Fruit fly (Drosophila melanogaster) whole organism, embryonic: ENCODE results near the gene Nup153.

Source experiments
- Ada2b ChIP-seq: fragments of 200-800 bp; sonication (Bioruptor generic); IDR thresholded peaks from 2 replicates; pipeline ENCODE4 v1.3.6; 2022; ENCODE audit warnings: missing biosample characterization, missing genetic modification characterization
- B-H2 ChIP-seq: fragments of 200-800 bp; sonication (Bioruptor generic); optimal IDR thresholded peaks from 2 replicates; lab custom pipeline; 2018; ENCODE audit warnings: missing biosample characterization, mild to moderate bottlenecking, missing genetic modification characterization
- CG10431 ChIP-seq: fragments of 200-800 bp; sonication (Bioruptor generic); optimal IDR thresholded peaks from 3 replicates; lab custom pipeline; 2018; ENCODE audit warnings: missing biosample characterization, mild to moderate bottlenecking, missing genetic modification characterization
- CG13624 ChIP-seq: fragments of 200-800 bp; sonication (Bioruptor generic); optimal IDR thresholded peaks from 2 replicates; lab custom pipeline; 2016; ENCODE audit warnings: missing biosample characterization, missing genetic modification characterization
- CG14710 ChIP-seq: fragments of 200-800 bp; sonication (Bioruptor generic); optimal IDR thresholded peaks from 3 replicates; lab custom pipeline; 2019; ENCODE audit warnings: missing biosample characterization, mild to moderate bottlenecking, missing genetic modification characterization, moderate library complexity
- CG15514 ChIP-seq: fragments of 200-800 bp; sonication (Bioruptor generic); optimal IDR thresholded peaks from 3 replicates; lab custom pipeline; 2017; ENCODE audit warnings: missing biosample characterization, missing genetic modification characterization, mild to moderate bottlenecking, moderate library complexity, missing genetic modification reagents
- CG1647 ChIP-seq: fragments of 200-800 bp; sonication (Bioruptor generic); optimal IDR thresholded peaks from 3 replicates; lab custom pipeline; 2016; ENCODE audit warnings: missing biosample characterization, missing genetic modification characterization
- CG16813 ChIP-seq: fragments of 200-800 bp; sonication (Bioruptor generic); IDR thresholded peaks from 3 replicates; pipeline ENCODE4 v1.3.6; 2022; ENCODE audit warnings: missing biosample characterization, missing genetic modification characterization; ENCODE audit not compliant: partially characterized antibody
- CG34224 ChIP-seq: fragments of 200-800 bp; sonication (Bioruptor generic); IDR thresholded peaks from 3 replicates; pipeline ENCODE4 v1.3.6; 2022; ENCODE audit warnings: missing biosample characterization, missing genetic modification characterization; ENCODE audit not compliant: partially characterized antibody
- CG6254 ChIP-seq: fragments of 200-800 bp; sonication (Bioruptor generic); optimal IDR thresholded peaks from 3 replicates; lab custom pipeline; 2017; ENCODE audit warnings: mild to moderate bottlenecking, missing biosample characterization, missing genetic modification reagents, missing genetic modification characterization
- CG6791 ChIP-seq: fragments of 200-800 bp; sonication (Bioruptor generic); IDR thresholded peaks from 3 replicates; pipeline ENCODE4 v1.3.6; 2022; ENCODE audit warnings: missing biosample characterization, missing genetic modification characterization; ENCODE audit not compliant: partially characterized antibody
- CG7745 ChIP-seq: fragments of 200-800 bp; sonication (Bioruptor generic); optimal IDR thresholded peaks from 2 replicates; lab custom pipeline; 2018; ENCODE audit warnings: missing biosample characterization, mild to moderate bottlenecking, missing genetic modification characterization, moderate library complexity
- CG7963 ChIP-seq: fragments of 200-800 bp; sonication (Bioruptor generic); IDR thresholded peaks from 3 replicates; pipeline ENCODE4 v1.3.6; 2022; ENCODE audit warnings: missing biosample characterization, missing genetic modification characterization; ENCODE audit not compliant: partially characterized antibody
- CTCF ChIP-seq: fragments of 200-800 bp; sonication (Bioruptor generic); optimal IDR thresholded peaks from 2 replicates; lab custom pipeline; 2017; ENCODE audit warnings: missing biosample characterization, mild to moderate bottlenecking, missing genetic modification characterization, moderate library complexity
- Doc3 ChIP-seq: fragments of 200-800 bp; sonication (Bioruptor generic); IDR thresholded peaks from 3 replicates; pipeline ENCODE4 v1.3.6; 2022; ENCODE audit warnings: missing biosample characterization, missing genetic modification characterization; ENCODE audit not compliant: partially characterized antibody
- Dref ChIP-seq: fragments of 200-800 bp; sonication (Bioruptor generic); IDR thresholded peaks from 2 replicates; pipeline ENCODE4 v1.3.6; 2022; ENCODE audit warnings: missing biosample characterization, missing genetic modification characterization
- Ets97D ChIP-seq: fragments of 200-800 bp; sonication (Bioruptor generic); optimal IDR thresholded peaks from 3 replicates; lab custom pipeline; 2016; ENCODE audit warnings: missing biosample characterization, missing genetic modification characterization
- HLH4C ChIP-seq: fragments of 200-800 bp; sonication (Bioruptor generic); IDR thresholded peaks from 3 replicates; pipeline ENCODE4 v1.3.6; 2022; ENCODE audit warnings: missing biosample characterization, missing genetic modification characterization; ENCODE audit not compliant: partially characterized antibody
- HmgZ ChIP-seq: fragments of 200-800 bp; sonication (Bioruptor generic); optimal IDR thresholded peaks from 2 replicates; lab custom pipeline; 2018; ENCODE audit warnings: missing biosample characterization, mild to moderate bottlenecking, missing genetic modification characterization
- Hmr ChIP-seq: fragments of 200-800 bp; sonication (Bioruptor generic); optimal IDR thresholded peaks from 3 replicates; lab custom pipeline; 2017; ENCODE audit warnings: mild to moderate bottlenecking, missing biosample characterization, missing genetic modification reagents, missing genetic modification characterization
- Lhr ChIP-seq: fragments of 200-800 bp; sonication (Bioruptor generic); optimal IDR thresholded peaks from 3 replicates; lab custom pipeline; 2017; ENCODE audit warnings: mild to moderate bottlenecking, missing biosample characterization, missing genetic modification reagents, missing genetic modification characterization
- Med ChIP-seq: fragments of 200-800 bp; sonication (Bioruptor generic); peaks from one replicate; lab custom pipeline; 2016; ENCODE audit warnings: missing biosample characterization, missing genetic modification characterization, mild to moderate bottlenecking, inconsistent platforms, moderate library complexity
- Myb ChIP-seq: fragments of 200-800 bp; sonication (Bioruptor generic); optimal IDR thresholded peaks from 2 replicates; lab custom pipeline; 2016; ENCODE audit warnings: missing biosample characterization, missing genetic modification characterization
- Opbp ChIP-seq: fragments of 200-800 bp; sonication (Bioruptor generic); IDR thresholded peaks from 3 replicates; pipeline ENCODE4 v1.3.6; 2022; ENCODE audit warnings: missing biosample characterization, missing genetic modification characterization; ENCODE audit not compliant: partially characterized antibody
- Sry-δ ChIP-seq: fragments of 200-800 bp; sonication (Bioruptor generic); optimal IDR thresholded peaks from 2 replicates; lab custom pipeline; 2016; ENCODE audit warnings: missing biosample characterization, missing genetic modification characterization
- TFAM ChIP-seq: fragments of 200-800 bp; sonication (Bioruptor generic); optimal IDR thresholded peaks from 2 replicates; lab custom pipeline; 2017; ENCODE audit warnings: missing biosample characterization, missing genetic modification characterization, inconsistent platforms
- Vsx1 ChIP-seq: fragments of 200-800 bp; sonication (Bioruptor generic); optimal IDR thresholded peaks from 2 replicates; lab custom pipeline; 2017; ENCODE audit warnings: missing biosample characterization, mild to moderate bottlenecking, missing genetic modification characterization, missing genetic modification reagents
- amos ChIP-seq: fragments of 200-800 bp; sonication (Bioruptor generic); IDR thresholded peaks from 2 replicates; pipeline ENCODE4 v1.3.6; 2022; ENCODE audit warnings: missing biosample characterization, missing genetic modification characterization; ENCODE audit not compliant: partially characterized antibody
- ato ChIP-seq: fragments of 200-800 bp; sonication (Bioruptor generic); IDR thresholded peaks from 2 replicates; pipeline ENCODE4 v1.3.6; 2022; ENCODE audit warnings: missing biosample characterization, missing genetic modification characterization; ENCODE audit not compliant: partially characterized antibody
- chinmo ChIP-seq: fragments of 200-800 bp; sonication (Bioruptor generic); IDR thresholded peaks from 4 replicates; pipeline ENCODE4 v1.3.6; 2022; ENCODE audit warnings: missing biosample characterization, missing genetic modification characterization; ENCODE audit not compliant: partially characterized antibody
- gcm ChIP-seq: fragments of 200-800 bp; sonication (Bioruptor generic); optimal IDR thresholded peaks from 2 replicates; lab custom pipeline; 2019; ENCODE audit warnings: missing biosample characterization, mild to moderate bottlenecking, missing genetic modification characterization, moderate library complexity
- gfzf ChIP-seq: fragments of 200-800 bp; sonication (Bioruptor generic); optimal IDR thresholded peaks from 2 replicates; lab custom pipeline; 2016; ENCODE audit warnings: missing biosample characterization, mild to moderate bottlenecking, missing genetic modification characterization, moderate library complexity
- hbn ChIP-seq: fragments of 200-800 bp; sonication (Bioruptor generic); IDR thresholded peaks from 2 replicates; pipeline ENCODE4 v1.3.6; 2022; ENCODE audit warnings: missing biosample characterization, missing genetic modification characterization; ENCODE audit not compliant: partially characterized antibody
- insv ChIP-seq, 2 experiments: fragments of 200-800 bp; sonication (Bioruptor generic); optimal IDR thresholded peaks; 3 replicates each; lab custom pipeline; 2016 to 2018; ENCODE audit warnings: missing biosample characterization in 2 of 2, missing genetic modification characterization in 2 of 2
- lov ChIP-seq, 2 experiments: fragments of 200-800 bp in 1 of 2; fragments of >200 bp in 1 of 2; sonication (Bioruptor generic) in 1 of 2; IDR thresholded peaks in 1 of 2; optimal IDR thresholded peaks in 1 of 2; 2 replicates in 1 of 2; 3 replicates in 1 of 2; pipeline versions ENCODE4 v1.3.6 to Lab custom; 2017 to 2022; ENCODE audit warnings: missing biosample characterization in 1 of 2, missing genetic modification characterization in 1 of 2
- mirr ChIP-seq: fragments of 200-800 bp; sonication (Bioruptor generic); optimal IDR thresholded peaks from 3 replicates; lab custom pipeline; 2018; ENCODE audit warnings: missing biosample characterization, mild to moderate bottlenecking, missing genetic modification characterization
- nerfin-2 ChIP-seq: fragments of 200-800 bp; sonication (Bioruptor generic); IDR thresholded peaks from 2 replicates; pipeline ENCODE4 v1.3.6; 2022; ENCODE audit warnings: missing biosample characterization, missing genetic modification characterization; ENCODE audit not compliant: partially characterized antibody
- nmo ChIP-seq: fragments of 200-800 bp; sonication (Bioruptor generic); optimal IDR thresholded peaks from 2 replicates; lab custom pipeline; 2018; ENCODE audit warnings: missing biosample characterization, mild to moderate bottlenecking, missing genetic modification characterization, moderate library complexity
- oc ChIP-seq: fragments of 200-800 bp; sonication (Bioruptor generic); optimal IDR thresholded peaks from 2 replicates; lab custom pipeline; 2018; ENCODE audit warnings: missing biosample characterization, mild to moderate bottlenecking, missing genetic modification characterization, moderate library complexity
- p53 ChIP-seq: fragments of 200-800 bp; sonication (Bioruptor generic); optimal IDR thresholded peaks from 2 replicates; lab custom pipeline; 2016; ENCODE audit warnings: missing biosample characterization, missing genetic modification characterization
- phol ChIP-seq: fragments of 200-800 bp; sonication (Bioruptor generic); optimal IDR thresholded peaks from 3 replicates; lab custom pipeline; 2018; ENCODE audit warnings: missing biosample characterization, mild to moderate bottlenecking, missing genetic modification characterization, moderate library complexity
- pita ChIP-seq: fragments of 200-800 bp; sonication (Bioruptor generic); optimal IDR thresholded peaks from 2 replicates; lab custom pipeline; 2017; ENCODE audit warnings: missing biosample characterization, mild to moderate bottlenecking, missing genetic modification characterization
- row ChIP-seq: fragments of 200-800 bp; sonication (Bioruptor generic); IDR thresholded peaks from 3 replicates; pipeline ENCODE4 v1.3.6; 2022; ENCODE audit warnings: missing biosample characterization, missing genetic modification characterization
- sob ChIP-seq: fragments of 200-800 bp; sonication (Bioruptor generic); IDR thresholded peaks from 2 replicates; pipeline ENCODE4 v1.3.6; 2022; ENCODE audit warnings: missing biosample characterization, missing genetic modification characterization
- stwl ChIP-seq: fragments of 200-800 bp; sonication (Bioruptor generic); optimal IDR thresholded peaks from 3 replicates; lab custom pipeline; 2018; ENCODE audit warnings: missing biosample characterization, mild to moderate bottlenecking, missing genetic modification characterization, moderate library complexity
- tin ChIP-seq: fragments of 200-800 bp; sonication (Bioruptor generic); optimal IDR thresholded peaks from 3 replicates; lab custom pipeline; 2016; ENCODE audit warnings: missing biosample characterization, missing genetic modification characterization
- unc-4 ChIP-seq: fragments of 200-800 bp; sonication (Bioruptor generic); IDR thresholded peaks from 2 replicates; pipeline ENCODE4 v1.3.6; 2022; ENCODE audit warnings: missing biosample characterization, missing genetic modification characterization; ENCODE audit not compliant: partially characterized antibody

Gene Nup153

dm6 chrX:16651098-16651497, 52.1 kb downstream of the Nup153 start, which contains the start of the genes CG32573 and CG42512:
TSS of gene CG32573 (plus strand) at chrX:16651376.
TSS of gene CG42512 (plus strand) at chrX:16651376.
- TF ChIP-seq CG13624: peak; percentile 1
- peak; percentile 48; the same call in 1 of the 2 replicates for TF ChIP-seq ato
- TF ChIP-seq Sry-δ: peak; percentile 72
- TF ChIP-seq CG14710 (tag; lab: Kevin White, UChicago): peak; percentile 63
- peak; percentile 67 for TF ChIP-seq CG16813
- peak; percentile 77 for TF ChIP-seq Dref
- peak; percentile 43 for TF ChIP-seq B-H2 (GFP tag; lab: Kevin White, UChicago)
- peak; percentile 61 for TF ChIP-seq CG15514 (GFP tag; lab: Kevin White, UChicago)
- TF ChIP-seq CG6791 (GFP tag; lab: Robert Waterston, UW): peak; percentile 62; the same call in 2 of the 3 replicates
- 0 out of 2 replicates have a peak, but pooled peaks have one; percentile 23 for TF ChIP-seq sob (GFP tag; lab: Robert Waterston, UW)
- no peak for TF ChIP-seq CG7745
- TF ChIP-seq chinmo: peak; percentile 90
- peak; percentile 81 for TF ChIP-seq Med
- peak; percentile 65; the same call in 1 of the 2 replicates for TF ChIP-seq nerfin-2 (GFP tag; lab: Robert Waterston, UW)
- peak; percentile 38 for TF ChIP-seq CTCF
- TF ChIP-seq Doc3: peak; percentile 62; the same call in 2 of the 3 replicates
- peak; percentile 39 for TF ChIP-seq Lhr (GFP tag; lab: Kevin White, UChicago)
- no peak for TF ChIP-seq CG6254
- TF ChIP-seq CG34224 (GFP tag; lab: Robert Waterston, UW): peak; percentile 79
- no peak for TF ChIP-seq lov (optimal IDR thresholded peaks at IDR 0.05; lab: Kevin White, UChicago)
- TF ChIP-seq lov (GFP tag; IDR thresholded peaks at IDR 0.05; lab: Robert Waterston, UW): no peak
- TF ChIP-seq CG10431 (GFP tag; lab: Kevin White, UChicago): no peak
- peak; percentile 75 for TF ChIP-seq amos (GFP tag; lab: Robert Waterston, UW)
- TF ChIP-seq insv (GFP tag; optimal IDR thresholded peaks at IDR 0.05; lab: Kevin White, UChicago): peak in 1 of 2 experiments; percentile 71
- TF ChIP-seq Opbp: peak; percentile 84; the same call in 2 of the 3 replicates
- TF ChIP-seq HmgZ (tag; lab: Kevin White, UChicago): peak; percentile 49
- peak; percentile 77 for TF ChIP-seq HLH4C (GFP tag; lab: Robert Waterston, UW)
- TF ChIP-seq unc-4: peak; percentile 71
- no peak for TF ChIP-seq Ada2b (GFP tag; lab: Robert Waterston, UW)
- TF ChIP-seq tin (GFP tag; lab: Kevin White, UChicago): no peak
- TF ChIP-seq Hmr (GFP tag; lab: Kevin White, UChicago): peak; percentile 19
- no peak for TF ChIP-seq Vsx1 (GFP tag; lab: Kevin White, UChicago)
- peak; percentile 23 for TF ChIP-seq nmo (GFP tag; lab: Kevin White, UChicago)
- TF ChIP-seq mirr (GFP tag; lab: Kevin White, UChicago): peak; percentile 7
- peak; percentile 24 for TF ChIP-seq pita (GFP tag; lab: Kevin White, UChicago)
- no peak for TF ChIP-seq oc
- peak; percentile 24 for TF ChIP-seq Myb
- TF ChIP-seq CG7963 (GFP tag; lab: Robert Waterston, UW): peak; percentile 69
- no peak for TF ChIP-seq TFAM (GFP tag; lab: Kevin White, UChicago)
- TF ChIP-seq gfzf (GFP tag; lab: Kevin White, UChicago): peak; percentile 84
- TF ChIP-seq hbn (GFP tag; lab: Robert Waterston, UW): peak; percentile 63
- TF ChIP-seq stwl (tag; lab: Kevin White, UChicago): peak; percentile 95
- TF ChIP-seq row (GFP tag; lab: Robert Waterston, UW): peak; percentile 12; the same call in 1 of the 3 replicates
- TF ChIP-seq CG1647 (GFP tag; lab: Kevin White, UChicago): peak; percentile 11
- peak; percentile 20 for TF ChIP-seq phol
- TF ChIP-seq Ets97D (GFP tag; lab: Kevin White, UChicago): peak; percentile 71
- no peak for TF ChIP-seq gcm (GFP tag; lab: Kevin White, UChicago)
- TF ChIP-seq p53 (GFP tag; lab: Kevin White, UChicago): no peak
